Worm (Caenorhabditis elegans) whole organism, L4 larva: ENCODE data around the gene Y6G8.14.

Experiments
- F49E8.2 ChIP-seq: sonication (generic microtip); optimal IDR thresholded peaks from 2 replicates; lab custom pipeline; 2016; ENCODE audit warnings: missing compliant biosample characterization, mild to moderate bottlenecking, missing genetic modification characterization, borderline replicate concordance
- duxl-1 ChIP-seq: sonication (generic microtip); optimal IDR thresholded peaks from 2 replicates; lab custom pipeline; 2016; ENCODE audit warnings: mild to moderate bottlenecking, missing genetic modification characterization, moderate library complexity, missing compliant biosample characterization; ENCODE audit not compliant: poor library complexity
- egl-27 ChIP-seq: sonication (generic microtip); optimal IDR thresholded peaks from 3 replicates; lab custom pipeline; 2017; ENCODE audit warnings: missing biosample characterization, missing genetic modification reagents, missing genetic modification characterization
- lin-13 ChIP-seq: fragments of 150-350 bp; optimal IDR thresholded peaks from 2 replicates; lab custom pipeline; 2014; ENCODE audit warnings: missing biosample characterization, missing genetic modification reagents, missing genetic modification characterization
- madf-5 ChIP-seq, 2 experiments: fragments of 200-800 bp; sonication (Bioruptor generic); IDR thresholded peaks; 2 replicates each; pipeline ENCODE4 v1.3.6; 2022; ENCODE audit warnings: missing compliant biosample characterization in 2 of 2, missing genetic modification characterization in 2 of 2
- nhr-237 ChIP-seq: sonication (generic microtip); optimal IDR thresholded peaks from 2 replicates; lab custom pipeline; 2017; ENCODE audit warnings: missing biosample characterization, missing genetic modification characterization
- nhr-25 ChIP-seq: sonication (generic microtip); optimal IDR thresholded peaks from 2 replicates; lab custom pipeline; 2017; ENCODE audit warnings: missing genetic modification characterization, mild to moderate bottlenecking, missing compliant biosample characterization, antibody characterized with exemption, moderate library complexity, borderline replicate concordance; ENCODE audit not compliant: insufficient read depth
- nhr-6 ChIP-seq: fragments of 150-350 bp; optimal IDR thresholded peaks from 2 replicates; lab custom pipeline; 2014; ENCODE audit warnings: missing biosample characterization, missing genetic modification characterization
- skn-1 ChIP-seq: fragments of 150-350 bp; optimal IDR thresholded peaks from 2 replicates; lab custom pipeline; 2014; ENCODE audit warnings: missing biosample characterization, missing genetic modification characterization
- unc-130 ChIP-seq: sonication (generic microtip); optimal IDR thresholded peaks from 2 replicates; lab custom pipeline; 2016; ENCODE audit warnings: missing genetic modification reagents, missing genetic modification characterization, missing compliant biosample characterization

ce11 chrV:17628566-17628965 lies 14.4 kb upstream of the Y6G8.14 start, which contains the start of gene F57G4.10:
- no peak for TF ChIP-seq nhr-6 (tag; lab: Kevin White, UChicago)
- TF ChIP-seq skn-1 (tag; lab: Kevin White, UChicago) = no peak
- TF ChIP-seq nhr-237 = no peak
- TF ChIP-seq egl-27 = no peak
- TF ChIP-seq madf-5 (GFP tag; IDR thresholded peaks at IDR 0.05; lab: Robert Waterston, UW) = no peak
- TF ChIP-seq lin-13 = no peak
- TF ChIP-seq F49E8.2 (tag; lab: Kevin White, UChicago) = no peak
- no peak for TF ChIP-seq unc-130 (GFP tag; lab: Kevin White, UChicago)
- TF ChIP-seq duxl-1 (tag; lab: Kevin White, UChicago) = no peak
- no peak for TF ChIP-seq nhr-25 (tag; lab: Kevin White, UChicago)
